Worm (Caenorhabditis elegans) whole organism, midembryonic: ENCODE results near the gene ncs-1.

Source experiments
- T22C8.4 ChIP-seq: fragments of 200-800 bp; sonication (Bioruptor generic); IDR thresholded peaks from 2 replicates; pipeline ENCODE4 v1.3.6; 2022; ENCODE audit warnings: missing genetic modification characterization, missing compliant biosample characterization
- flt-1 ChIP-seq: fragments of 200-800 bp; sonication (Bioruptor generic); IDR thresholded peaks from 2 replicates; pipeline ENCODE4 v1.3.6; 2022; ENCODE audit warnings: missing genetic modification characterization, missing compliant biosample characterization
- med-1 ChIP-seq: sonication (generic microtip); optimal IDR thresholded peaks from 2 replicates; lab custom pipeline; 2017; ENCODE audit warnings: missing genetic modification characterization, mild to moderate bottlenecking, missing compliant biosample characterization, antibody characterized with exemption, missing genetic modification reagents; ENCODE audit not compliant: insufficient read depth
- ztf-29 ChIP-seq: fragments of 200-800 bp; sonication (Bioruptor generic); IDR thresholded peaks from 2 replicates; pipeline ENCODE4 v1.3.6; 2022; ENCODE audit warnings: missing genetic modification reagents, missing genetic modification characterization, missing compliant biosample characterization

DNA sequence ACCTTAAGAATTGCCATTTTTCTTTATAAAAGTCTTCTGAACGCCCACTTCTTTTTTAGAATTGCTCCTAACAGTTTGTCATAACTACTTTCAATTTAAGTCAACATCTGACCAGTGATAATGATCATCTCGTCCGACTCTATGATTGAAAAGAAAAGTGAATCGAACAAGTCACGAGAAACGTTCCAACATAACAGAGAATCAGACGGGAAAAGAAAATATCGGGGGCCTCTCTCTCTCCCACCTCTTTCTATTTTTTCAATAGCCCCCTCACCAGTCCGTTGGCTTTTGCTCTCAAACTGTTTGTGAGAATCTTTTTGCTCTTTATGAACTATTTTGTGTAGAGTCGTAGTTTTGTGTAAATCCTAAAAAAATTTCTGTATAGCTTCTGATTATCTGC lies 35.4 kb downstream of the ncs-1 start:
- no peak for TF ChIP-seq flt-1
- no peak for TF ChIP-seq ztf-29 (GFP tag; lab: Robert Waterston, UW)
- no peak for TF ChIP-seq T22C8.4 (GFP tag; lab: Robert Waterston, UW)
- TF ChIP-seq med-1 (GFP tag; lab: Kevin White, UChicago) = no peak
